Worm (Caenorhabditis elegans): ENCODE data around the gene srg-37.

srg-37 gene

DNA sequence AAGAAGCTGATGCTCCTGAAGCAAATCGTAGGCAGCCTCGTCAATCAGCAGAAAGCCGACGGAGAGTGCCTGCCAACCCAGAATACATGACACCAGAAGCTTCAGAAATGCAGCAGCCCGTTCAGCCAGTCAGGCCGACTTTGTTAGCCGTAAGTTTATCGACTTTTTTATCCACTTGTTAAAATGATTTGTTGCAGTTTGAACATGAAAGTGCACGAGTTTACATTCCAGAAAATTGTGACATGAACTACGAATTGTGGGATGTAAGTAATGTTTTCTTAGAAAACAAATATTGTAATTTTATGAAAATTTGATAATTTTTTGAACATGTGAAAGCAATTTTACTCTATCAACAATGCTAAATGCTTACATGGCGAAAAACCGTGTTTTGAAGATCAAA, 5.4 kb upstream of the srg-37 start:
- TF ChIP-seq dao-5 (tag; optimal IDR thresholded peaks at IDR 0.05) (no peak), W03F9.2 (tag; optimal IDR thresholded peaks at IDR 0.05) (no peak), him-1 (tag; optimal IDR thresholded peaks at IDR 0.05) (no peak)

DNA sequence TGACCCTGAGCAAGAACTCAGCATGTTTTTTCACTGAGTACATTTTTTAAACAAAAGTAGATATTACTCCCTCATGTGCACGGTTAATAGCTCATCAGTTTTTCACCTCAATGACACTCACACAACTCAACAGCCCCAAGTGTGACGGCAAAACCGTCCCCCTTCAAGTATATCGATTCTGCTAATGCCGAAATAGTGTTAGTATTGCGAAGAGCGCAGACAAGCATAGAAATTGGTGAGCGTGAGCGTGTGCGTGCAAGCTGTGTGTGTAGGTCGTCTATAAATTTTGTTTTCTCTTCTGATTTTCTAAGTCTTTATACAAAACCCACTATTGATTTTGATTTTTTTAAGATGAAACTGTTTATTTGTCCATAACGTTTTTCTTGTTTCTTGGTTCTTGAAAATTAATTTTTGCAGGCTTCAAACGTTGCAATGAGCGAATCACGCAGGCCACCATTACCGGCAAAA, 3.5 kb upstream of the srg-37 start, which contains the start of gene K04C1.2:
K04C1.2 (plus strand) TSS at position 418 of the 468 bp plus-strand sequence.
- TF ChIP-seq W03F9.2 (tag; optimal IDR thresholded peaks at IDR 0.05) (no peak), him-1 (tag; optimal IDR thresholded peaks at IDR 0.05) (no peak), dao-5 (tag; optimal IDR thresholded peaks at IDR 0.05) (no peak)

DNA sequence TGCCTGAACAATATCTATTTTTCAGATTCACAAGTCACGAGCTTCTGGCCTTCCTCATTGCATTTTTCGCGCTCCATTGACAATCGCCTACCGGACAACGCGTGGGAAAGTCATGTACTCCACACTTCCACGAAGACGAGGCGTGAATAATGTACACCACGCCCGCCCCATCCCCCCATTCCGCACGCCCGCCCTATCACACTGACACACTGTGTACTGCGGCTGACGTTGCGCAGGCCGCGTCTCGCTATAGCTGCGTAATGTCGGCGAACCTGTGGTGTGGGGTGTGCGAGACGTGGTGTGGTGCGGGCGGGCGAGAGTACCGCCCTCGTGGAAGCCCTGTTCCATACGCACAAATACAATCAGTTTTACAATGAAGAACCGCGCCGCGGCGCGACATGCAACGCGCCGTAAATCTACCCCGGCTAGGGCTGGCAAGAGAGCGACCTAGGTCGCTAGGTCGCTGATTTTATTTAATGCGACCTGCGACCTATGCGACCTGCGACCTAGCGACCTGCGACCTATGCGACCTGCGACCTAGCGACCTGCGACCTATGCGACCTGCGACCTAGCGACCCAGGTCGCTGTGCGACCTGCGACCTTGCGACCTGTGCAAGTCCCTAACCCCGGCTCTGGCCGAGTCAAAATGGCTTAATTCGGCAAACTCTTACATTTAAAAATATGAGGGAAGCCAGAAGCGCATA, 1.4 kb upstream of the srg-37 start:
- TF ChIP-seq him-1 (tag; optimal IDR thresholded peaks at IDR 0.05) (no peak), dao-5 (tag; optimal IDR thresholded peaks at IDR 0.05) (no peak), W03F9.2 (tag; optimal IDR thresholded peaks at IDR 0.05) (no peak)

DNA sequence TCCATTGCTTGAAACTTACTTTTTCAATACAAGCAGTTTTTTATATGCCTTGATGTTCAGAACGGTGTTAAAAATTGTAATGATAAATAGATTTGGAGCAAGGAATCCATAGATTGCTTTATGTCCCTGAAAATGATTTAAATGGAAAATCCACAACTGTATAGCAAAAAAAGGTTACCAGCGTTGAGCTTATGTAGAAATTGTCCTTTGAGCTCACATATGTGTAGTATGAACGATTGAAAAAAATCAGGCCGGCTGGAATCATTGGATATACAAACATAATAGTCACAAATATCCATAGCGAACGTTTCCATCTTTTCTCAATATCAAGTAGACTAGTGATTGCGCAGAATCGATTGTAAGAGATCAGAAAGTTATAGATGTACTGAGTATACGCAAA, 466 bp downstream of the srg-37 start, which contains the start of gene srg-36:
srg-36 (minus strand) TSS at position 101 of the 400 bp plus-strand sequence.
- TF ChIP-seq W03F9.2 (tag; optimal IDR thresholded peaks at IDR 0.05) (no peak), dao-5 (tag; optimal IDR thresholded peaks at IDR 0.05) (no peak), him-1 (tag; optimal IDR thresholded peaks at IDR 0.05) (no peak)

DNA sequence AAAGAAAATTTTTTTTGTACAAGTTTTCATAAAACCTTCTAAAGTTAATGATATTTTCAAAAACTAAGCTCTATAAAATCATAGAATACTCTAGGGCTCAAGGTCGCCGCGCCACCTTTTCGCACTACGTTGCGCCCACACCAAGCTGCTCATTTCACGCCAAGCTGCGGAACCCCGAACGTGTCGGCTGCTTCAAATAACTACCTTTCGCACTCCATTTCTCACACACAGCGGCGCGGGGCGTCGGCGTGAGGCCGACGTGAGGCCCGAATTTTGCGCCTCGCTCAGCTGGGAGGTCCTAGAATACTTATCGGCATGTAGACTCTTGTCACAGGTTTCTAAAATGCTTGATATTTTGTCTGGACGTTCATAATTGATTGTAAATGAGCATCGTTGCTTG, 2.8 kb downstream of the srg-37 start:
- TF ChIP-seq dao-5 (tag; optimal IDR thresholded peaks at IDR 0.05): no peak
- no peak for TF ChIP-seq W03F9.2 (tag; optimal IDR thresholded peaks at IDR 0.05)

DNA sequence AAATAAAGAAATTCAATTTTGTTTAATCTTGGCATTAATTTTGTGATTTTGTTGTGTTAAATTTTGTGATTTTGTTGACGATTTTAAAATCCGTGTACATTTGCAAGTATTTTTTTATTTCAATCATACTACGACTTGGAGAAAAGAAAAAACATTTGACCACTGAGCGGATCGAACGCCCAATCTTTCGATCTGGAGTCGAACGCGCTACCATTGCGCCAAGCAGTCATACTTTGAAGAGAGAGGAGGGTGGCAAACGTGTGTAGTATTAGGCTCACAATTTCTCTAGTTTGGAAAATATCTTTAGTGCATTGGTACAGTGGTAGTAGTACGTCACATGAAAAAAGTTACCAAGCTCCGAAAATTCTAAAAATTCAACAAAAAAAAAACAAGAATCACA, 6.1 kb downstream of the srg-37 start:
- no peak for TF ChIP-seq W03F9.2 (tag; optimal IDR thresholded peaks at IDR 0.05)
- TF ChIP-seq dao-5 (tag; optimal IDR thresholded peaks at IDR 0.05): no peak
- no peak for TF ChIP-seq him-1 (tag; optimal IDR thresholded peaks at IDR 0.05)

DNA sequence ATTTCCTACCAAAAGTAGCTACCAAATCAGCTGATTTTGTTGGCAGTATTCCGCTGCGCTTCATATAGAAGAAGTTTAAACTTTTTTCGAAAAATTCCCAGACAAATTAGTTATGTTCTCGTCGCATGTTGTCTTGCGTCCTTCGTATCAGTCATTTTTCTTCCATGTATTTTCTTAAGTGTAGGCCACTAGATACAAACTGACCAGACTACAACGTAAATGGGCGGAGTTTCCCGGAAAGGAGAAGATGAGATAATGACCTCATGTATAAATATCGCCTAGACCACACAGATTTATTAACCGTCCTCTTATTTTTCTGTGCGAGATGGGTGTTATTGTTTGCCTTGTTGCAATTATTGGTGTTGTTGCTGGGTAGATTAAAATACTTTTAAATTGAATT, 9.6 kb downstream of the srg-37 start, which contains the start of gene cyp-13B2:
cyp-13B2 (plus strand) TSS at position 301 of the 400 bp plus-strand sequence.
- TF ChIP-seq dao-5 (tag; optimal IDR thresholded peaks at IDR 0.05) (no peak), him-1 (tag; optimal IDR thresholded peaks at IDR 0.05) (no peak), W03F9.2 (tag; optimal IDR thresholded peaks at IDR 0.05) (no peak)

DNA sequence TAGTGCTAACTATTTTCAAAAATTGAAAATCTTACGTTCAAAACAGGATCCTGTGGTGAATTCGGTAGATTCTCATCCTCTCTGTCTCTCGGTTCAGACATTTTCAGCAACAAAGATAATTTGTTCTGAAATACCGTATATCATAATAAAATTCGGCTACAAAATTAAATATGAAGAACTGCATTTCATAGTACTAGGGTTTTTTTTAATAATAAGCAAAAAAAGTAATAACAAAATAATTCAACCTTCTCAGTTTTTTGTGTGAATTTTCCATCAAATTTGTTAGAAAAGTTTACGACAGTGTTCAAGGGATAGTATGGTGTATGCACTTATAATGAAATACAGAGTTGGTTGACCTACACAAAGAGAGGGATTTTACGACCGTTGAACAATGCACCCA, 11.7 kb downstream of the srg-37 start, which contains the start of gene K06G5.3:
K06G5.3 (minus strand) TSS at position 101 of the 400 bp plus-strand sequence.
- TF ChIP-seq him-1 (tag; optimal IDR thresholded peaks at IDR 0.05) (no peak), W03F9.2 (tag; optimal IDR thresholded peaks at IDR 0.05) (no peak), dao-5 (tag; optimal IDR thresholded peaks at IDR 0.05) (no peak)

DNA sequence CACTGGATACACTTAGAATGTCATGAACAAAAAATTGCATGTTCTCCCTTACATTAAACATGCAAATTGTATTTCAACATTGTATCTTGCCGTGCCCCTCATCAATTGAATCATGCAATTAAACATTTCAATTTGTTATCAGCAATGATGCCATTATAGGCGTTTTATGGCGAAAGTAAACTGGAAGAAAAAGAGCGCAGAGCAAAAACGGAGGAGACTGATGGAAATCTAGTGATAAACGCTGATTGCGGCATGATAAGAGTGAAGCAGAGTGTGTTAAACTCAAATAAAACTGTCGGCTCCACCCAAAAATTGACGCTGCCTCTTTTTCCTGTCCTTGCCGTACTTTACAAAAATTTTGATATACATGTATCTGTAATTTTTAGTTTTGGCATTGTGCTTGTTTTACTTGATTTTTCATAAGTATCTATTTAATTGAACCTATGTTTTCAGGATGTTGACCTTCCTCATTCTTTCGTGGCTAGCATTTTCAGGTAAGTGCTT, 20.3 kb downstream of the srg-37 start, which contains the start of gene K06G5.1:
K06G5.1 (plus strand) TSS at position 454 of the 504 bp plus-strand sequence.
- TF ChIP-seq dao-5 (tag; optimal IDR thresholded peaks at IDR 0.05) (no peak), W03F9.2 (tag; optimal IDR thresholded peaks at IDR 0.05) (no peak), him-1 (tag; optimal IDR thresholded peaks at IDR 0.05) (no peak)

DNA sequence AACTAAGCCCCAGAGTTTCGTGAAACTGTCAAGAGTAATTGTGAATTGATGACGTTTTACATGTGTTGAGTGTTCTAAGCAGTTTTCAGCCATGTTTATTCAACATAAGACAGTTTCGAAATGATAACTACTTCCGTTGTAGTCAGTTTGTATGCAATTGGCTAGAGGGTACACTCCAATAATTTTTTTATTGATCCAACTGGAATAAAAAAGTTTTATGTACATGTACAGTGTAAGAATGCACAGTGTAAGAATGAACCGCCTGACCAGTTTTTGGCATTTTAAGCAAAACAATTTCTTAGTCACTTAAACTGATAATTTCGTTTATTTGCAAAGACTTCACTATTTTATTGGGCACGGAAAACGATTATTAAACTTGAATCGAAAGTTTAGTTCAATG, 21.5 kb downstream of the srg-37 start:
- TF ChIP-seq him-1 (tag; optimal IDR thresholded peaks at IDR 0.05) (no peak), W03F9.2 (tag; optimal IDR thresholded peaks at IDR 0.05) (no peak), dao-5 (tag; optimal IDR thresholded peaks at IDR 0.05) (no peak)

DNA sequence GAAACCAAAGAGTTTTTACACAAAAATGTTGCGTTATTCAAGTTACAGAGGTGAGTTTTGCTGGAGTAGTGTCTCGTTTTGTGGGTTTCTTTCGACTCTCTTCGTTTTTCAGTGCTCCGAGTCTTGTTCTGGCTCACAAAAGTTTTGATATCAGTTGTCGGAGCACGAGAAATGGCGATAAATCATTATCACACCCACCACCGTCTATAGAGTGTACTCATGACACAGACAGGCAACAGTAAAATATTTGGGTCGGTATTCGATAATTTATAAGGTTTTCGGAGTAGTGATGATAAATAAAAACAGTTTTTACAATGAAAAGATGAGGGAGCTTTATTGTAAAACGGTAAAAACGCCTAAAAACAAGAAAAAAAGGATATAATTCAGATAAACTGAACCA, 26.9 kb downstream of the srg-37 start, which contains the start of gene ceh-37:
ceh-37 (minus strand) TSS at position 59 of the 400 bp plus-strand sequence.
- TF ChIP-seq him-1 (tag; optimal IDR thresholded peaks at IDR 0.05): no peak
- no peak for TF ChIP-seq dao-5 (tag; optimal IDR thresholded peaks at IDR 0.05)
- TF ChIP-seq W03F9.2 (tag; optimal IDR thresholded peaks at IDR 0.05): no peak

DNA sequence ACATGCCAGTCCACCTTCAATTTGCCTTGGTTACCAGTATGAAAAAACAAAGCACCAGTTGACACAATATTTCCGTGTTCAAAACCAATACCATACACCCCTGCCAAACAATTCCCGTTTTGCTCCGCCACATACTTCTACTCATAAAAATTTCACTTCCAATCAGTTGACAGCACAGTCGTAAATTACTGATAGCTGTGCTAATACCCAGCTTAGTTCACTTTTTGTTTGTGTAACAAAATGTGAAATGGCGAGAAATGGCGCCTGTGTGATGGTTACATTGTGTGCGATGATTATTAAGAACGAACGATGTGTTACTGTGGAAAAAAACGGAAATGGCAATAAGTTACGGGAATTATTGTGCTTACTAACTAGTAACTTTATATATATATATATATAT, 28.5 kb downstream of the srg-37 start:
- TF ChIP-seq him-1 (tag; optimal IDR thresholded peaks at IDR 0.05) (no peak), dao-5 (tag; optimal IDR thresholded peaks at IDR 0.05) (no peak), W03F9.2 (tag; optimal IDR thresholded peaks at IDR 0.05) (no peak)

DNA sequence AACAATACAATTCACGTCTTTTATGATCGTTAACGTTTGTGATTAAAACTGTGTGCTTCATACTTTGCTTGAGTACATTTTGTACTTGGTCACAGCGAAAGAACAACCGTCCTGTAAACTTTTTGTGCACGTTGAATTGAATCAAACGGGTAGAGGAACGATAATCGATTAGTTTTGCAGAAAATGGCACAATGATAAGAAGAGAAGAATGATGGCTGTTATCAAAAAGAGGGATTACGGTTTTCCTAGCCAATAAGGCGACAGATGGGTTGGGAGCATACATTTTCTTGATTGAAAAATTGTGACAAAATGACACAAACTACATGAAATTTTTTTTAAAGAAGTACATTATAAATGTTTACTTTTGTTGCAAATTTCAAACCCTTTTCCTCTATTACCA, 40.6 kb downstream of the srg-37 start:
- TF ChIP-seq dao-5 (tag; optimal IDR thresholded peaks at IDR 0.05): no peak
- TF ChIP-seq him-1 (tag; optimal IDR thresholded peaks at IDR 0.05): no peak
- no peak for TF ChIP-seq W03F9.2 (tag; optimal IDR thresholded peaks at IDR 0.05)

DNA sequence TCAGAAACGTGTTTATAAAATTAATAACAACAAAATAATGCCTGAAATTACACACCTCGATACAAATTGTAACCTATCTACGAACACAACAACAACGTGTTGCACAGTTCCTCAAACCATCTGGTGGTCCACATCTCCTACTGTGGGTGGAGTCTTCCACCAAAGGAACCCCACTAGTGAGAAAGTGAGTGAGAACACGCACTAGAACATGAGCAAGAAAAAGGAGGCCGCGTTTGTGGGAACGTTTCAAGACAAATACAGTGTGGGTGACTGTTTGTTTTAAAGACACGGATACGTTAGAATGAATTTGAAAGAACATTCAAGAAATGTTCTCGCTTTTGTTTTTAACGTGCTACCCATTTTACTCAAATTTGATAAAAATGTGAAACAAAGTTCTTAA, 48.4 kb downstream of the srg-37 start, which contains the start of gene ceh-36:
ceh-36 (minus strand) TSS at position 101 of the 400 bp plus-strand sequence.
- no peak for TF ChIP-seq dao-5 (tag; optimal IDR thresholded peaks at IDR 0.05)
- no peak for TF ChIP-seq him-1 (tag; optimal IDR thresholded peaks at IDR 0.05)
- no peak for TF ChIP-seq W03F9.2 (tag; optimal IDR thresholded peaks at IDR 0.05)

Measured in whole organism, L4/young adult.